Worm (Caenorhabditis elegans) whole organism, L2 larva: ENCODE results near the gene acs-7.
A peak's percentile ranks its signal among the peaks of the same experiment; 100 is the strongest.

Source experiments
- C34F6.9 ChIP-seq: fragments of 150-350 bp; optimal IDR thresholded peaks from 2 replicates; lab custom pipeline; 2014; ENCODE audit warnings: missing biosample characterization, missing genetic modification characterization
- F13H6.1 ChIP-seq: sonication (generic microtip); optimal IDR thresholded peaks from 2 replicates; lab custom pipeline; 2016; ENCODE audit warnings: missing genetic modification characterization, missing compliant biosample characterization
- R02D3.7 ChIP-seq: fragments of 150-350 bp; optimal IDR thresholded peaks from 2 replicates; lab custom pipeline; 2014; ENCODE audit warnings: missing biosample characterization, missing genetic modification characterization
- alr-1 ChIP-seq: fragments of 150-350 bp; optimal IDR thresholded peaks from 2 replicates; lab custom pipeline; 2014; ENCODE audit warnings: missing biosample characterization, missing genetic modification characterization
- aly-2 ChIP-seq: fragments of 150-350 bp; optimal IDR thresholded peaks from 2 replicates; lab custom pipeline; 2014; ENCODE audit warnings: missing biosample characterization, missing genetic modification characterization
- crh-2 ChIP-seq: sonication (generic microtip); optimal IDR thresholded peaks from 2 replicates; lab custom pipeline; 2017; ENCODE audit warnings: missing biosample characterization, missing genetic modification characterization
- egl-27 ChIP-seq: sonication (generic microtip); optimal IDR thresholded peaks from 3 replicates; lab custom pipeline; 2017; ENCODE audit warnings: missing biosample characterization, missing genetic modification reagents, missing genetic modification characterization
- fos-1 ChIP-seq: fragments of 150-350 bp; optimal IDR thresholded peaks from 2 replicates; lab custom pipeline; 2014; ENCODE audit warnings: missing biosample characterization, missing genetic modification characterization
- gmeb-1 ChIP-seq: fragments of 150-350 bp; optimal IDR thresholded peaks from 2 replicates; lab custom pipeline; 2014; ENCODE audit warnings: missing biosample characterization, missing genetic modification characterization
- lin-13 ChIP-seq: fragments of 150-350 bp; optimal IDR thresholded peaks from 2 replicates; lab custom pipeline; 2014; ENCODE audit warnings: missing biosample characterization, missing genetic modification reagents, missing genetic modification characterization
- lin-39 ChIP-seq: fragments of 150-350 bp; optimal IDR thresholded peaks from 2 replicates; lab custom pipeline; 2014; ENCODE audit warnings: missing biosample characterization, missing genetic modification reagents, missing genetic modification characterization
- lsy-2 ChIP-seq, 2 experiments: fragments of 150-350 bp in 1 of 2; sonication (generic microtip) in 1 of 2; optimal IDR thresholded peaks; 2 replicates each; lab custom pipeline; 2014 to 2017; ENCODE audit warnings: missing biosample characterization in 2 of 2, missing genetic modification characterization in 2 of 2
- mab-5 ChIP-seq: fragments of 150-350 bp; optimal IDR thresholded peaks from 2 replicates; lab custom pipeline; 2014; ENCODE audit warnings: missing biosample characterization, missing genetic modification characterization
- mbf-1 ChIP-seq: sonication (generic microtip); optimal IDR thresholded peaks from 2 replicates; lab custom pipeline; 2017; ENCODE audit warnings: missing biosample characterization, missing genetic modification characterization
- mdl-1 ChIP-seq, 2 experiments: fragments of 150-350 bp in 1 of 2; sonication (generic microtip) in 1 of 2; optimal IDR thresholded peaks; 2 replicates each; lab custom pipeline; 2017; ENCODE audit warnings: missing biosample characterization in 2 of 2, missing genetic modification characterization in 2 of 2
- nhr-10 ChIP-seq: sonication (generic microtip); optimal IDR thresholded peaks from 2 replicates; lab custom pipeline; 2017; ENCODE audit warnings: missing biosample characterization, missing genetic modification characterization
- nhr-11 ChIP-seq: fragments of 150-350 bp; optimal IDR thresholded peaks from 2 replicates; lab custom pipeline; 2014; ENCODE audit warnings: missing biosample characterization, missing genetic modification characterization
- nhr-12 ChIP-seq: fragments of 150-350 bp; optimal IDR thresholded peaks from 2 replicates; lab custom pipeline; 2014; ENCODE audit warnings: missing biosample characterization, missing genetic modification characterization
- nhr-129 ChIP-seq: fragments of 150-350 bp; optimal IDR thresholded peaks from 2 replicates; lab custom pipeline; 2014; ENCODE audit warnings: missing biosample characterization, missing genetic modification characterization
- nhr-25 ChIP-seq: fragments of 150-350 bp; sonication (generic microtip); optimal IDR thresholded peaks from 3 replicates; lab custom pipeline; 2014; ENCODE audit warnings: missing biosample characterization, missing genetic modification characterization
- nhr-6 ChIP-seq: fragments of 150-350 bp; optimal IDR thresholded peaks from 2 replicates; lab custom pipeline; 2014; ENCODE audit warnings: missing biosample characterization, missing genetic modification characterization
- peb-1 ChIP-seq: fragments of 150-350 bp; optimal IDR thresholded peaks from 2 replicates; lab custom pipeline; 2014; ENCODE audit warnings: missing biosample characterization, missing genetic modification characterization
- sem-4 ChIP-seq: fragments of 150-350 bp; optimal IDR thresholded peaks from 2 replicates; lab custom pipeline; 2014; ENCODE audit warnings: missing biosample characterization, missing genetic modification reagents, missing genetic modification characterization
- skn-1 ChIP-seq: sonication (generic microtip); optimal IDR thresholded peaks from 2 replicates; lab custom pipeline; 2017; ENCODE audit warnings: missing biosample characterization, missing genetic modification characterization
- sma-3 ChIP-seq: sonication (generic microtip); optimal IDR thresholded peaks from 2 replicates; lab custom pipeline; 2016; ENCODE audit warnings: missing genetic modification reagents, missing genetic modification characterization, missing compliant biosample characterization
- sma-9 ChIP-seq, 2 experiments: fragments of 150-350 bp in 1 of 2; sonication (generic microtip) in 1 of 2; optimal IDR thresholded peaks; 2 replicates each; lab custom pipeline; 2014 to 2016; ENCODE audit warnings: missing genetic modification characterization in 2 of 2, mild to moderate bottlenecking in 1 of 2, missing biosample characterization in 1 of 2, missing compliant biosample characterization in 1 of 2, missing genetic modification reagents in 1 of 2, moderate library complexity in 1 of 2
- unc-55 ChIP-seq: fragments of 150-350 bp; sonication (generic microtip); optimal IDR thresholded peaks from 3 replicates; lab custom pipeline; 2014; ENCODE audit warnings: missing biosample characterization, missing genetic modification reagents, missing genetic modification characterization
- unc-62 ChIP-seq: fragments of 150-350 bp; optimal IDR thresholded peaks from 2 replicates; lab custom pipeline; 2014; ENCODE audit warnings: missing biosample characterization, missing genetic modification reagents, missing genetic modification characterization
- zag-1 ChIP-seq: fragments of 150-350 bp; optimal IDR thresholded peaks from 2 replicates; lab custom pipeline; 2014; ENCODE audit warnings: missing biosample characterization, missing genetic modification characterization
- ztf-11 ChIP-seq: sonication (generic microtip); optimal IDR thresholded peaks from 2 replicates; lab custom pipeline; 2017; ENCODE audit warnings: missing biosample characterization, missing genetic modification characterization

acs-7 gene

DNA sequence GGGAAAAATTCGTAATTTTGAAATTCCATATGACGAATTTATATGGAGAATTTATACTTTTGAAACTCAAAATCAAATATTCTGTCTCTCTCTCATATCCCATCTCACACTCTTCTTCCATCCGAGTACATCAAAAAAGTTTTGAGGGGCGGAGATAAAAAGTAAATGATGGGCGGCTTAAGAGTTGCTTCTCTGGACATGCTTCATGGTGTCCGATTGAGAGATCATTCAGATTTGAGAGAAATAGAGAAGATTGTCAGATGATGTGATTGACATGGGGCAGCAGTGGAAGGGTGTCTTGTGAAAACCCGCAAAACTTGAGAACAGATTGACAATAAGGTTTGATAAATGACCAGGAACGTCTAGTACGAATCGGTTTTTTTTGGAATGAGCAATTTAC, 23.9 kb downstream of the acs-7 start:
- TF ChIP-seq fos-1 (no peak), mbf-1 (tag; lab: Kevin White, UChicago) (no peak), sma-9 (GFP tag; optimal IDR thresholded peaks at IDR 0.05; lab: Kevin White, UChicago) (no peak), sma-9 (tag; optimal IDR thresholded peaks at IDR 0.05; lab: Kevin White, UChicago) (no peak), aly-2 (tag; lab: Kevin White, UChicago) (no peak), C34F6.9 (peak; percentile 37), nhr-25 (no peak), nhr-129 (tag; lab: Kevin White, UChicago) (peak; percentile 33)

DNA sequence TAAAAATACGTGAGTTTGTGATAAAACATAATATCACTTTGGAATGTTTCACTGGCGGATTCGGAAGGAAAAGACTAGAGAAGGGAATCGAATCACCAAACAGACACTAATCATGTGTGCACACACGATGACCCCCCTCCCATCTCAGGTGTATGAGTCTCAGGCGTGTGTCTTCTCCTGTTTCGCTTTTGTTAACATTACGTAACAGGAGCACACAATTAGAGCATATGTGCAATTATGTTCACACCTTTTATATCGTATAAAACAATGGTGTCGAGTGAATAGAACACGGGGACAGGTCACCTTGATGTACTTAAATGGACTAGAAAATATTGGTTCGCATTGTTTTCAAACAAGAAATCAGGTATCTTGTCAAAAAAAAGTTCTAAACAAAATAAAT, 25.0 kb downstream of the acs-7 start:
- TF ChIP-seq nhr-129 (tag; lab: Kevin White, UChicago): peak; percentile 2
- no peak for TF ChIP-seq aly-2 (tag; lab: Kevin White, UChicago)
- TF ChIP-seq, all 48 proteins: peak for 1

DNA sequence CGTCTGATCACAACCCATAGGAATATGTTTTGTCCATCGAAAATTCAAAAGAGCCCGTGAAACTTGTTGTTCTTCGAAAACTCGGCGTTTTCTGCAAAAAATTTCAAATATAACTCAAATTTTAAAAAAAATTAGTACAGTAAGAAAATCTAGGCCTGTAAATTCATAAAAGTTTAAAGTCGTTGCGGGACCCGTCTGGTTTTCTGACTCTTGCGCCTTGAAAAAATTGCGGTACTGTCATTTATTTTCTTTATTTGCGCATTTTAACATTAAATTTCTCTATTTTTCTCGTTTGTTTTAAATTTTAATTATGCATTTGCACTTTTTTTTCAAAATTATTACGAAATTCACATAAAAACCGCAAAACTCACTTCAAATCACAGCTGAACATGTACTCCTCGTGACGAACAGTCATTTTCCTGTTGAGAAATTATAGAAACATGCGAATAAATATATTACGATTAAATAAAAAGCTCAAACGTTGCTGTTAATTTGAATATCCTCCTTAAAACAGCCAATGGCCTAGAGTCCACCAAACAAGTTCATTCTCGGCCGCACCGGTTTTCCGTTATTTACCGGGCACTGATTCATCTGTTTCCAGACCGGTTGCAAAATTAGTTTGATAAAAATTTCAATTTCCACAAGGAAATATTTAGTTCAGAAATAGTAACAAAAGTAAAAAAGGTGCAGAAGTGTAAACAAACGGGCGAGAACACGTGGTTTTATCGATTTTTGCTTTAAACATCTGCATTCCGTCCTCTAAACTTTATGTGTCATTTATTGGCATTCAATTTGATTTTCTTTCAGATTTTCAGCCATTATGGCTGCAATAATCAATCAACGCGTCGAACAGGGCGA, 27.5 kb downstream of the acs-7 start, which contains the start of the genes csa-1 and wdfy-2:
TSS of gene csa-1 (minus strand) at position 669 of the 858 bp plus-strand sequence.
TSS of gene wdfy-2 (plus strand) at position 808 of the 858 bp plus-strand sequence.
- TF ChIP-seq unc-55: peak; percentile 20
- peak; percentile 47 for TF ChIP-seq fos-1
- TF ChIP-seq nhr-12 (tag; lab: Kevin White, UChicago): no peak
- TF ChIP-seq C34F6.9: peak; percentile 41
- peak; percentile 27 for TF ChIP-seq gmeb-1 (tag; lab: Kevin White, UChicago)
- TF ChIP-seq egl-27 (tag; lab: Kevin White, UChicago): no peak
- TF ChIP-seq peb-1 (tag; lab: Kevin White, UChicago): no peak

DNA sequence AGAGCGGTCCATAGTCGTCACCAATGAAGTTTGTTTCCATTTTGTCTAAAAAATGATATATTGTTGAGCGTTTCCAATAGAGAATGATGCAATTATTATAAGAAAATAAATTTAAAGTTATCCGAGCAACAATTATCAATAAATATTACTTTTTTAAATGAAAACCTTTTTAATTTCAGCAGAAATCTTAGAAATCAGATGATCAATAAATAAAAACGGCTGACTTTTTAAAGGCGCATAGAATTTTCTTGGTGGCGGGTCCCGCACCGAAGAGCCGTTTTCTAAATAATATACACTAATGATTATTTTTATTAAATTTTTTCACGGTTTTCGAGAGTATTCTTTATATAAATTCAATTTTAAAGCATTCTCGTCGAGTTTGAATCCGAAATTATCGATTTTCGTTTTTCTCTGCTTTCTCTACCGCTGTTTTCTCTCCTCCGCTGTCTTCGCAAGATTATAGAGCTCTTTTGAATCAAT, 31.1 kb downstream of the acs-7 start, which contains the start of gene rab-39:
TSS of gene rab-39 (minus strand) at position 51 of the 480 bp plus-strand sequence.
- TF ChIP-seq lsy-2 (tag; optimal IDR thresholded peaks at IDR 0.05; lab: Kevin White, UChicago) (peak in 1 of 2 experiments; percentile 62), C34F6.9 (peak; percentile 72), fos-1 (peak; percentile 20), lin-13 (GFP tag; lab: Kevin White, UChicago) (peak; percentile 23), crh-2 (tag; lab: Kevin White, UChicago) (peak; percentile 20), unc-55 (peak; percentile 69), sem-4 (tag; lab: Kevin White, UChicago) (no peak), nhr-6 (tag; lab: Kevin White, UChicago) (no peak)

DNA sequence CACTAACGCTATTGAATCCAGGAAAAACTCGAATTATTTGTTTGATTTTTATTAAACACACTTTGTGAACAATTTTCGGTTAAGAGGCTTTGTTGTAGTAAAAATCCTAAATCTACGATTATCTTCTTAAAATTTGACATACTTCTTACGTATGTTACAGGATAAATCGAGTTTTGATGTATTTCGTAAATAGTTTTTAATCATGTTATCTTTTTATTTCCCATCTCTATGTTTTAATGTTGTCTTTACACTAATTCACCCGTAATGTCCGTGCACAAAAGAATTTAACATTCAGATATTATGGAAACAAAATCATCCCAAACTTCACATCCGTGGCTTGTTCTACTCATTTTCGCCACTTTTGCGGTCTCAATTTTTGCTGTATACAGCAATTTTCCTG, 31.8 kb downstream of the acs-7 start, which contains the start of gene egli-1:
TSS of gene egli-1 (plus strand) at position 301 of the 400 bp plus-strand sequence.
- TF ChIP-seq lsy-2 (tag; optimal IDR thresholded peaks at IDR 0.05; lab: Kevin White, UChicago) (no peak), mbf-1 (tag; lab: Kevin White, UChicago) (no peak), sma-3 (GFP tag; lab: Kevin White, UChicago) (no peak), egl-27 (tag; lab: Kevin White, UChicago) (no peak), unc-55 (no peak), lin-39 (tag; lab: Kevin White, UChicago) (no peak), nhr-129 (tag; lab: Kevin White, UChicago) (no peak), F13H6.1 (no peak), C34F6.9 (no peak)

DNA sequence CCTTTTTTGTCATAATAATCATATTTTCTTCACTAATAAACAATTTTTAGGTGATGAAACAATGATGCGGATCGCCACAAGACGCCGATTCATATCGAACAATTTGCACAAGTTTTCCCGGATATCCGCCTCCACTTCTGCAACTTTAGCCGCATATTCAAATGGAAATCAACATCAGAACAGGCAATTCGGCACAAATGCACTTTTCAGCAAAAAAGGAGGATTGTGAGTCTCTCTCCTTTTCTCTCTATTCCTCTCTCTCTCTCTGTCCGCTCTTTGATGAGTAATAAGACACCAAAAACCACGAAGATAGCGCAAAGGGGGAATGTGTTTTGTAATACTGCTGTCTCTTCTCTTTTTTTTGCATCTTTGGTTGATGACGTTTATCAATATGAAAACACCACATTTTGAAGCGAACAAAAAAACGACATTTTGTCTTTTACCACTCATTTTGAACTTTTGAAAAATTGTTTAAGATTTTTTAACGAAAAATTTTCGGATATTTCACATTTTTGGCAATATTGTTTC, 33.1 kb downstream of the acs-7 start, which contains the start of gene eat-3:
TSS of gene eat-3 (plus strand) at position 51 of the 528 bp plus-strand sequence.
- peak; percentile 46 for TF ChIP-seq C34F6.9
- peak; percentile 72 for TF ChIP-seq sma-9 (GFP tag; optimal IDR thresholded peaks at IDR 0.05; lab: Kevin White, UChicago)
- no peak for TF ChIP-seq sma-9 (tag; optimal IDR thresholded peaks at IDR 0.05; lab: Kevin White, UChicago)
- no peak for TF ChIP-seq alr-1 (tag; lab: Kevin White, UChicago)
- TF ChIP-seq sma-3 (GFP tag; lab: Kevin White, UChicago): no peak
- peak; percentile 84 for TF ChIP-seq fos-1
- TF ChIP-seq unc-62: no peak
- TF ChIP-seq R02D3.7 (tag; lab: Kevin White, UChicago): no peak
- no peak for TF ChIP-seq ztf-11 (tag; lab: Kevin White, UChicago)
- peak; percentile 51 for TF ChIP-seq zag-1 (tag; lab: Kevin White, UChicago)
- TF ChIP-seq mdl-1 (tag; optimal IDR thresholded peaks at IDR 0.05; lab: Kevin White, UChicago): peak in 1 of 2 experiments; percentile 19
- TF ChIP-seq skn-1 (tag; lab: Kevin White, UChicago): no peak
- no peak for TF ChIP-seq lin-13 (GFP tag; lab: Kevin White, UChicago)
- TF ChIP-seq unc-55: peak; percentile 86
- TF ChIP-seq crh-2 (tag; lab: Kevin White, UChicago): peak; percentile 12
- no peak for TF ChIP-seq nhr-10
- peak; percentile 29 for TF ChIP-seq nhr-129 (tag; lab: Kevin White, UChicago)
- TF ChIP-seq lsy-2 (tag; optimal IDR thresholded peaks at IDR 0.05; lab: Kevin White, UChicago): peak in 1 of 2 experiments; percentile 45
- TF ChIP-seq nhr-11 (tag; lab: Kevin White, UChicago): no peak
- peak; percentile 10 for TF ChIP-seq sem-4 (tag; lab: Kevin White, UChicago)
- TF ChIP-seq mab-5 (tag; lab: Kevin White, UChicago): no peak
